Fruit fly (Drosophila melanogaster): Measurements from ENCODE around the gene CG6999.

Gene CG6999

dm6 chrX:9089254-9090056 is 1.3 kb downstream of the CG6999 start, which contains the start of gene CCT2 (continued):
- TF ChIP-seq odd (GFP tag; optimal IDR thresholded peaks at IDR 0.05), result no peak
- TF ChIP-seq bigmax (GFP tag; optimal IDR thresholded peaks at IDR 0.05), result peak; percentile 95
- TF ChIP-seq yki (optimal IDR thresholded peaks at IDR 0.05), result no peak
- peak; percentile 63; the same call in 2 of the 3 replicates for TF ChIP-seq CG16813 (GFP tag; IDR thresholded peaks at IDR 0.05; ENCODE audit: partially characterized antibody)
- no peak for TF ChIP-seq ranshi (GFP tag; IDR thresholded peaks at IDR 0.05)
- no peak for TF ChIP-seq Nf-YA (GFP tag; IDR thresholded peaks at IDR 0.05)
- no peak for TF ChIP-seq Hsf (GFP tag; optimal IDR thresholded peaks at IDR 0.05)
- no peak for TF ChIP-seq CkIIα-i1 (GFP tag; IDR thresholded peaks at IDR 0.05)
- TF ChIP-seq Deaf1 (tag; optimal IDR thresholded peaks at IDR 0.05), result no peak
- no peak for TF ChIP-seq D19A (tag; optimal IDR thresholded peaks at IDR 0.05)
- no peak for TF ChIP-seq crol (GFP tag; IDR thresholded peaks at IDR 0.05)
- no peak for TF ChIP-seq salm (tag; optimal IDR thresholded peaks at IDR 0.05)
- TF ChIP-seq CG42726 (GFP tag; IDR thresholded peaks at IDR 0.05; ENCODE audit: partially characterized antibody), result 0 out of 2 replicates have a peak, but pooled peaks have one; percentile 28
- TF ChIP-seq amos (GFP tag; IDR thresholded peaks at IDR 0.05; ENCODE audit: partially characterized antibody), result peak; percentile 70
- TF ChIP-seq CG16779 (GFP tag; IDR thresholded peaks at IDR 0.05), result no peak
- TF ChIP-seq ssp (GFP tag; IDR thresholded peaks at IDR 0.05), result no peak
- TF ChIP-seq HmgD (GFP tag; optimal IDR thresholded peaks at IDR 0.05), result peak; percentile 41
- peak; percentile 68; the same call in 2 of the 3 replicates for TF ChIP-seq CG6791 (GFP tag; IDR thresholded peaks at IDR 0.05; ENCODE audit: partially characterized antibody)
- TF ChIP-seq lab (GFP tag; optimal IDR thresholded peaks at IDR 0.05), result no peak
- TF ChIP-seq MTF-1 (GFP tag; optimal IDR thresholded peaks at IDR 0.05; ENCODE audit: borderline replicate concordance), result no peak
- no peak for TF ChIP-seq CHES-1-like (GFP tag; optimal IDR thresholded peaks at IDR 0.05)
- TF ChIP-seq nau (GFP tag; optimal IDR thresholded peaks at IDR 0.05), result no peak
- no peak for TF ChIP-seq Mad (GFP tag; optimal IDR thresholded peaks at IDR 0.05)
- TF ChIP-seq CG13624 (GFP tag; optimal IDR thresholded peaks at IDR 0.05), result no peak
- no peak for TF ChIP-seq B-H2 (GFP tag; optimal IDR thresholded peaks at IDR 0.05)
- no peak for TF ChIP-seq CG32767 (GFP tag; IDR thresholded peaks at IDR 0.05)
- TF ChIP-seq CG10565 (GFP tag; optimal IDR thresholded peaks at IDR 0.05), result no peak
- TF ChIP-seq lov (optimal IDR thresholded peaks at IDR 0.05), result no peak
- no peak for TF ChIP-seq lov (GFP tag; IDR thresholded peaks at IDR 0.05)
- TF ChIP-seq NC2β (GFP tag; optimal IDR thresholded peaks at IDR 0.05), result no peak
- TF ChIP-seq CG8388 (GFP tag; optimal IDR thresholded peaks at IDR 0.05), result no peak
- peak; percentile 8 for TF ChIP-seq CG12659 (GFP tag; optimal IDR thresholded peaks at IDR 0.05)
- TF ChIP-seq CG32772 (GFP tag; IDR thresholded peaks at IDR 0.05), result no peak
- no peak for TF ChIP-seq CG15601 (tag; optimal IDR thresholded peaks at IDR 0.05)
- TF ChIP-seq nmo (GFP tag; optimal IDR thresholded peaks at IDR 0.05), result peak; percentile 6
- TF ChIP-seq CG6272 (GFP tag; IDR thresholded peaks at IDR 0.05), result no peak
- TF ChIP-seq HLH54F (GFP tag; optimal IDR thresholded peaks at IDR 0.05), result no peak
- TF ChIP-seq tin (GFP tag; optimal IDR thresholded peaks at IDR 0.05), result no peak
- TF ChIP-seq CG13424 (tag; optimal IDR thresholded peaks at IDR 0.05), result no peak
- TF ChIP-seq CG4820 (GFP tag; optimal IDR thresholded peaks at IDR 0.05), result no peak
- TF ChIP-seq CG11093 (GFP tag; IDR thresholded peaks at IDR 0.05), result no peak
- no peak for TF ChIP-seq H2.0 (GFP tag; IDR thresholded peaks at IDR 0.05)
- no peak for TF ChIP-seq H15 (GFP tag; IDR thresholded peaks at IDR 0.05)
- TF ChIP-seq eyg (GFP tag; optimal IDR thresholded peaks at IDR 0.05), result no peak
- no peak for TF ChIP-seq CG6854 (GFP tag; optimal IDR thresholded peaks at IDR 0.05)
- TF ChIP-seq vfl (GFP tag; optimal IDR thresholded peaks at IDR 0.05), result no peak
- no peak for TF ChIP-seq Mrtf (GFP tag; IDR thresholded peaks at IDR 0.05)
- peak; percentile 62; the same call in 2 of the 3 replicates for TF ChIP-seq CG34422 (GFP tag; IDR thresholded peaks at IDR 0.05)
- no peak for TF ChIP-seq ro (GFP tag; IDR thresholded peaks at IDR 0.05)
- TF ChIP-seq ERR (GFP tag; optimal IDR thresholded peaks at IDR 0.05), result no peak
- TF ChIP-seq Vsx1 (GFP tag; optimal IDR thresholded peaks at IDR 0.05), result no peak

Measured in whole organism, embryonic.